Fruit fly (Drosophila melanogaster) whole organism, embryonic: ENCODE data around the gene CDase.

Source experiments
- CG12659 ChIP-seq: fragments of 200-800 bp; sonication (Bioruptor generic); optimal IDR thresholded peaks from 3 replicates; lab custom pipeline; 2017; ENCODE audit warnings: mild to moderate bottlenecking, missing biosample characterization, missing genetic modification reagents, missing genetic modification characterization
- CG17568 ChIP-seq: fragments of 200-800 bp; sonication (Bioruptor generic); optimal IDR thresholded peaks from 2 replicates; lab custom pipeline; 2018; ENCODE audit warnings: missing biosample characterization, mild to moderate bottlenecking, missing genetic modification characterization, moderate library complexity
- CG17612 ChIP-seq: fragments of 200-800 bp; sonication (Bioruptor generic); IDR thresholded peaks from 2 replicates; pipeline ENCODE4 v1.3.6; 2022; ENCODE audit warnings: missing biosample characterization, missing genetic modification characterization
- CG2889 ChIP-seq: fragments of 200-800 bp; sonication (Bioruptor generic); IDR thresholded peaks from 3 replicates; pipeline ENCODE4 v1.3.6; 2022; ENCODE audit warnings: missing biosample characterization, missing genetic modification characterization
- CG31365 ChIP-seq: fragments of 200-800 bp; sonication (Bioruptor generic); optimal IDR thresholded peaks from 2 replicates; lab custom pipeline; 2018; ENCODE audit warnings: missing biosample characterization, mild to moderate bottlenecking, missing genetic modification characterization
- CG4730 ChIP-seq: fragments of 200-800 bp; sonication (Bioruptor generic); IDR thresholded peaks from 2 replicates; pipeline ENCODE4 v1.3.6; 2022; ENCODE audit warnings: missing biosample characterization, missing genetic modification characterization
- CG7372 ChIP-seq: fragments of 200-800 bp; sonication (Bioruptor generic); IDR thresholded peaks from 2 replicates; pipeline ENCODE4 v1.3.6; 2022; ENCODE audit warnings: missing biosample characterization, missing genetic modification characterization
- CG8478 ChIP-seq: fragments of >200 bp; optimal IDR thresholded peaks from 2 replicates; lab custom pipeline; 2018
- CG9876 ChIP-seq: fragments of 200-800 bp; sonication (Bioruptor generic); optimal IDR thresholded peaks from 2 replicates; lab custom pipeline; 2016; ENCODE audit warnings: missing biosample characterization, missing genetic modification characterization
- al ChIP-seq: fragments of 200-800 bp; sonication (Bioruptor generic); IDR thresholded peaks from 2 replicates; pipeline ENCODE4 v1.3.6; 2022; ENCODE audit warnings: missing biosample characterization, missing genetic modification characterization
- bab2 ChIP-seq: fragments of 200-800 bp; sonication (Bioruptor generic); optimal IDR thresholded peaks from 2 replicates; lab custom pipeline; 2016; ENCODE audit warnings: missing biosample characterization, missing genetic modification characterization
- br ChIP-seq: fragments of >200 bp; optimal IDR thresholded peaks from 2 replicates; lab custom pipeline; 2017
- gro ChIP-seq: fragments of 200-800 bp; sonication (Bioruptor generic); optimal IDR thresholded peaks from 2 replicates; lab custom pipeline; 2016; ENCODE audit warnings: missing biosample characterization, missing genetic modification characterization
- toy ChIP-seq: fragments of 200-800 bp; sonication (Bioruptor generic); IDR thresholded peaks from 2 replicates; pipeline ENCODE4 v1.3.6; 2022; ENCODE audit warnings: missing biosample characterization, missing genetic modification characterization

DNA sequence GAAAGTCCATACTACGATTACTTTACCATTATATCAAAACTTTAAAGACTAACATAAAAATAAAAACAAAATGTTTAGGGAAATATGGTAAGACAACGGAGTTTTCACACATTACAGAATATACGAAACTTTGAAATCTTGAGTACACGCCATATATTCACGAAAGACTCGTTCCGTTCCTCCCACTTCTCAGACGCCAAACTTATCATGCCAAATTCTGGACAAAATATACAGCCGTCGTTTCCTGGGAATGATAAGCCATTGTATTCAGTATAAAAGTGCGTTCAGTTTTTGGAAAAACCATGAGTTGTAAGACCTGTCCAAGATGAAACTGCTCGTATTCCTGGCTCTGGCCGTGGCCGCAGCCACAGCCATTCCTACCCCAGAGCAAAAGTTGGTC lies 29.3 kb downstream of the CDase start, which contains the start of gene Jon99Fi:
- TF ChIP-seq CG4730 (no peak), CG12659 (GFP tag; lab: Kevin White, UChicago) (no peak), al (GFP tag; lab: Robert Waterston, UW) (no peak), CG9876 (no peak), CG8478 (lab: Kevin White, UChicago) (no peak), bab2 (GFP tag; lab: Kevin White, UChicago) (no peak), CG17612 (GFP tag; lab: Robert Waterston, UW) (no peak), gro (GFP tag; lab: Kevin White, UChicago) (no peak), CG2889 (GFP tag; lab: Robert Waterston, UW) (no peak), toy (GFP tag; lab: Robert Waterston, UW) (no peak), CG31365 (tag; lab: Kevin White, UChicago) (no peak), CG17568 (GFP tag; lab: Kevin White, UChicago) (no peak), br (lab: Kevin White, UChicago) (no peak), CG7372 (no peak)
